Worm (Caenorhabditis elegans) whole organism, late embryonic: ENCODE data around the gene ifa-1.

Source experiments
- C08G9.2 ChIP-seq: sonication (generic microtip); optimal IDR thresholded peaks from 2 replicates; lab custom pipeline; 2016; ENCODE audit warnings: mild to moderate bottlenecking, missing genetic modification characterization, moderate library complexity, missing compliant biosample characterization
- K02D7.2 ChIP-seq: sonication (generic microtip); optimal IDR thresholded peaks from 2 replicates; lab custom pipeline; 2017; ENCODE audit warnings: mild to moderate bottlenecking, missing genetic modification characterization, missing compliant biosample characterization
- K09A11.1 ChIP-seq: sonication (generic microtip); optimal IDR thresholded peaks from 2 replicates; lab custom pipeline; 2017; ENCODE audit warnings: antibody characterized with exemption, mild to moderate bottlenecking, missing genetic modification characterization, missing compliant biosample characterization; ENCODE audit not compliant: insufficient read depth
- T23F11.4 ChIP-seq: fragments of 200-800 bp; sonication (Bioruptor generic); optimal IDR thresholded peaks from 2 replicates; lab custom pipeline; 2018; ENCODE audit warnings: mild to moderate bottlenecking, missing genetic modification characterization, missing compliant biosample characterization
- Y22D7AL.16 ChIP-seq: sonication (generic microtip); optimal IDR thresholded peaks from 2 replicates; lab custom pipeline; 2016; ENCODE audit warnings: missing genetic modification characterization, missing compliant biosample characterization
- ahr-1 ChIP-seq: sonication (generic microtip); optimal IDR thresholded peaks from 2 replicates; lab custom pipeline; 2016; ENCODE audit warnings: missing genetic modification characterization, missing compliant biosample characterization
- ama-1 ChIP-seq: fragments of 150-350 bp; optimal IDR thresholded peaks from 2 replicates; lab custom pipeline; 2014
- ceh-18 ChIP-seq: sonication (generic microtip); optimal IDR thresholded peaks from 2 replicates; lab custom pipeline; 2016; ENCODE audit warnings: missing genetic modification characterization, missing compliant biosample characterization
- ceh-19 ChIP-seq: fragments of 200-800 bp; sonication (Bioruptor generic); optimal IDR thresholded peaks from 2 replicates; lab custom pipeline; 2018; ENCODE audit warnings: mild to moderate bottlenecking, missing genetic modification characterization, missing compliant biosample characterization
- ceh-2 ChIP-seq: sonication (generic microtip); optimal IDR thresholded peaks from 2 replicates; lab custom pipeline; 2016; ENCODE audit warnings: missing genotype, missing genetic modification characterization, missing compliant biosample characterization
- ceh-22 ChIP-seq: sonication (generic microtip); optimal IDR thresholded peaks from 2 replicates; lab custom pipeline; 2017; ENCODE audit warnings: missing biosample characterization, missing genetic modification characterization
- ceh-31 ChIP-seq: sonication (generic microtip); optimal IDR thresholded peaks from 2 replicates; lab custom pipeline; 2016; ENCODE audit warnings: missing genetic modification characterization, missing compliant biosample characterization
- ceh-45 ChIP-seq: fragments of 200-800 bp; sonication (Bioruptor generic); IDR thresholded peaks from 2 replicates; pipeline ENCODE4 v1.3.6; 2022; ENCODE audit warnings: missing genetic modification reagents, missing genetic modification characterization, missing compliant biosample characterization
- ceh-48 ChIP-seq: sonication (generic microtip); optimal IDR thresholded peaks from 2 replicates; lab custom pipeline; 2016; ENCODE audit warnings: missing genetic modification characterization, inconsistent platforms, missing compliant biosample characterization
- ceh-6 ChIP-seq: fragments of 200-800 bp; sonication (Bioruptor generic); optimal IDR thresholded peaks from 2 replicates; lab custom pipeline; 2018; ENCODE audit warnings: mild to moderate bottlenecking, missing genetic modification characterization, missing compliant biosample characterization
- ceh-9 ChIP-seq: sonication (generic microtip); optimal IDR thresholded peaks from 2 replicates; lab custom pipeline; 2016; ENCODE audit warnings: mild to moderate bottlenecking, missing genetic modification characterization, inconsistent platforms, missing compliant biosample characterization
- che-1 ChIP-seq: sonication (generic microtip); optimal IDR thresholded peaks from 2 replicates; lab custom pipeline; 2016; ENCODE audit warnings: mild to moderate bottlenecking, missing genetic modification characterization, missing compliant biosample characterization
- dmd-4 ChIP-seq: sonication (generic microtip); optimal IDR thresholded peaks from 2 replicates; lab custom pipeline; 2016; ENCODE audit warnings: borderline replicate concordance, missing genetic modification characterization, missing compliant biosample characterization
- elt-4 ChIP-seq: sonication (generic microtip); optimal IDR thresholded peaks from 2 replicates; lab custom pipeline; 2016; ENCODE audit warnings: missing genetic modification characterization, missing compliant biosample characterization
- ets-4 ChIP-seq: sonication (generic microtip); optimal IDR thresholded peaks from 2 replicates; lab custom pipeline; 2016; ENCODE audit warnings: missing genetic modification characterization, missing compliant biosample characterization
- eyg-1 ChIP-seq: sonication (generic microtip); optimal IDR thresholded peaks from 2 replicates; lab custom pipeline; 2016; ENCODE audit warnings: missing genotype, missing genetic modification characterization, missing compliant biosample characterization
- fax-1 ChIP-seq: sonication (generic microtip); optimal IDR thresholded peaks from 2 replicates; lab custom pipeline; 2016; ENCODE audit warnings: missing genotype, missing genetic modification characterization, missing compliant biosample characterization
- fkh-10 ChIP-seq: fragments of 150-350 bp; optimal IDR thresholded peaks from 2 replicates; lab custom pipeline; 2014; ENCODE audit warnings: missing biosample characterization, missing genetic modification reagents, missing genetic modification characterization
- gmeb-2 ChIP-seq: sonication (generic microtip); optimal IDR thresholded peaks from 2 replicates; lab custom pipeline; 2016; ENCODE audit warnings: missing genetic modification characterization, inconsistent platforms, missing compliant biosample characterization
- hlh-13 ChIP-seq: fragments of 200-800 bp; sonication (Bioruptor generic); optimal IDR thresholded peaks from 2 replicates; lab custom pipeline; 2018; ENCODE audit warnings: mild to moderate bottlenecking, missing genetic modification characterization, missing compliant biosample characterization
- hlh-15 ChIP-seq: sonication (generic microtip); optimal IDR thresholded peaks from 2 replicates; lab custom pipeline; 2016; ENCODE audit warnings: missing genetic modification characterization, missing compliant biosample characterization
- hlh-6 ChIP-seq: sonication (generic microtip); optimal IDR thresholded peaks from 2 replicates; lab custom pipeline; 2016; ENCODE audit warnings: missing genotype, missing genetic modification characterization, missing compliant biosample characterization
- hlh-8 ChIP-seq: sonication (generic microtip); optimal IDR thresholded peaks from 2 replicates; lab custom pipeline; 2016; ENCODE audit warnings: missing genotype, missing genetic modification characterization, missing compliant biosample characterization
- lin-11 ChIP-seq: fragments of 200-800 bp; sonication (Bioruptor generic); optimal IDR thresholded peaks from 2 replicates; lab custom pipeline; 2018; ENCODE audit warnings: mild to moderate bottlenecking, missing genetic modification characterization, missing compliant biosample characterization
- madf-2 ChIP-seq: sonication (generic microtip); optimal IDR thresholded peaks from 2 replicates; lab custom pipeline; 2017; ENCODE audit warnings: missing genetic modification characterization, missing compliant biosample characterization
- nhr-11 ChIP-seq: fragments of 150-350 bp; optimal IDR thresholded peaks from 2 replicates; lab custom pipeline; 2014; ENCODE audit warnings: missing biosample characterization, missing genetic modification characterization
- nhr-232 ChIP-seq: sonication (generic microtip); optimal IDR thresholded peaks from 2 replicates; lab custom pipeline; 2016; ENCODE audit warnings: missing genetic modification characterization, missing compliant biosample characterization
- npax-4 ChIP-seq: sonication (generic microtip); optimal IDR thresholded peaks from 2 replicates; lab custom pipeline; 2016; ENCODE audit warnings: missing genetic modification characterization, missing compliant biosample characterization
- odd-2 ChIP-seq: sonication (generic microtip); optimal IDR thresholded peaks from 2 replicates; lab custom pipeline; 2017; ENCODE audit warnings: antibody characterized with exemption, mild to moderate bottlenecking, missing genetic modification characterization, missing compliant biosample characterization
- pax-1 ChIP-seq: fragments of 150-350 bp; optimal IDR thresholded peaks from 2 replicates; lab custom pipeline; 2014; ENCODE audit warnings: missing biosample characterization, missing genetic modification characterization
- pha-2 ChIP-seq: sonication (generic microtip); optimal IDR thresholded peaks from 2 replicates; lab custom pipeline; 2017; ENCODE audit warnings: mild to moderate bottlenecking, missing genetic modification characterization, missing compliant biosample characterization
- pha-4 ChIP-seq: fragments of 150-350 bp; optimal IDR thresholded peaks from 2 replicates; lab custom pipeline; 2018; ENCODE audit warnings: missing biosample characterization, missing genetic modification reagents, missing genetic modification characterization
- pqm-1 ChIP-seq: sonication (generic microtip); optimal IDR thresholded peaks from 2 replicates; lab custom pipeline; 2016; ENCODE audit warnings: missing genetic modification characterization, missing compliant biosample characterization
- pros-1 ChIP-seq: fragments of 150-350 bp; optimal IDR thresholded peaks from 2 replicates; lab custom pipeline; 2014; ENCODE audit warnings: missing biosample characterization, missing genetic modification reagents, missing genetic modification characterization
- ref-2 ChIP-seq: sonication (generic microtip); optimal IDR thresholded peaks from 2 replicates; lab custom pipeline; 2016; ENCODE audit warnings: missing genetic modification characterization, missing compliant biosample characterization
- rnt-1 ChIP-seq: sonication (generic microtip); optimal IDR thresholded peaks from 2 replicates; lab custom pipeline; 2016; ENCODE audit warnings: missing genetic modification characterization, missing compliant biosample characterization
- sox-2 ChIP-seq: fragments of 200-800 bp; sonication (Bioruptor generic); IDR thresholded peaks from 2 replicates; pipeline ENCODE4 v1.3.6; 2022; ENCODE audit warnings: missing genetic modification reagents, missing genetic modification characterization, missing compliant biosample characterization
- sox-4 ChIP-seq: sonication (generic microtip); optimal IDR thresholded peaks from 2 replicates; lab custom pipeline; 2017; ENCODE audit warnings: mild to moderate bottlenecking, missing genetic modification characterization, inconsistent platforms, missing compliant biosample characterization
- syd-9 ChIP-seq: sonication (generic microtip); optimal IDR thresholded peaks from 2 replicates; lab custom pipeline; 2016; ENCODE audit warnings: mild to moderate bottlenecking, missing genetic modification characterization, moderate library complexity, missing compliant biosample characterization
- unc-42 ChIP-seq: sonication (generic microtip); optimal IDR thresholded peaks from 2 replicates; lab custom pipeline; 2016; ENCODE audit warnings: missing genotype, missing genetic modification characterization, missing compliant biosample characterization
- unc-55 ChIP-seq: sonication (generic microtip); optimal IDR thresholded peaks from 2 replicates; lab custom pipeline; 2017; ENCODE audit warnings: missing biosample characterization, missing genetic modification reagents, missing genetic modification characterization
- unc-86 ChIP-seq: sonication (generic microtip); optimal IDR thresholded peaks from 2 replicates; lab custom pipeline; 2016; ENCODE audit warnings: missing genetic modification characterization, missing compliant biosample characterization
- zip-5 ChIP-seq: sonication (generic microtip); optimal IDR thresholded peaks from 2 replicates; lab custom pipeline; 2016; ENCODE audit warnings: missing genetic modification characterization, missing compliant biosample characterization
- ztf-16 ChIP-seq: sonication (generic microtip); optimal IDR thresholded peaks from 2 replicates; lab custom pipeline; 2017; ENCODE audit warnings: missing genetic modification characterization, missing compliant biosample characterization

ifa-1 gene

DNA sequence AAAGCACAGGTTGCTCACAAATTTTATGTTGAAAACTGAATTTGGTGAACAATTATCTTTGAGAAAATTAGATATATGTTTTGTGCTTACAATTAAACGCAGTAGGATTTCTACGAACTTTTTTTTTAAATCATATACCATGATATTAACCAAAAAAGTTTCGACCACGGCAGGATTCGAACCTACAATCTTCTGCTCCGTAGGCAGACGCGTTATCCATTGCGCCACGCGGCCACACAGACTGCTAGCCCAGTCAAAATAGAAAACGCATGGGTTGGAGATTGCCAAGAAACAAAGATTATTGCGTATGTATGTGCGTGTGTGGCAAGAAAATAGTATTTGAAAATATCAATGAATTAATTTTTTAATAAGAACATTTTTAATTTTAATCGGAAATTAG, 18.6 kb upstream of the ifa-1 start (continued):
- no peak for TF ChIP-seq unc-55 (GFP tag; lab: Kevin White, UChicago)
- TF ChIP-seq che-1 (tag; lab: Kevin White, UChicago): peak; percentile 57
- no peak for TF ChIP-seq pros-1 (tag; lab: Kevin White, UChicago)
- peak; percentile 31 for TF ChIP-seq rnt-1 (tag; lab: Kevin White, UChicago)
- TF ChIP-seq ceh-18 (tag; lab: Kevin White, UChicago): peak; percentile 53
- TF ChIP-seq unc-42 (tag; lab: Kevin White, UChicago): no peak
- TF ChIP-seq K09A11.1 (tag; lab: Kevin White, UChicago): peak; percentile 33
- peak; percentile 60 for TF ChIP-seq K02D7.2 (tag; lab: Kevin White, UChicago)
- peak; percentile 48 for TF ChIP-seq lin-11
- peak; percentile 46 for TF ChIP-seq gmeb-2 (tag; lab: Kevin White, UChicago)
- no peak for TF ChIP-seq ceh-48 (tag; lab: Kevin White, UChicago)
- TF ChIP-seq nhr-11 (tag; lab: Kevin White, UChicago): no peak
- TF ChIP-seq ceh-2 (tag; lab: Kevin White, UChicago): peak; percentile 50
- TF ChIP-seq hlh-8: no peak
- peak; percentile 45 for TF ChIP-seq sox-4
- TF ChIP-seq madf-2: peak; percentile 56
- no peak for TF ChIP-seq ceh-9 (tag; lab: Kevin White, UChicago)
- peak; percentile 55 for TF ChIP-seq hlh-15 (tag; lab: Kevin White, UChicago)
- no peak for TF ChIP-seq elt-4 (tag; lab: Kevin White, UChicago)
- no peak for TF ChIP-seq eyg-1
- peak; percentile 42 for TF ChIP-seq fax-1

DNA sequence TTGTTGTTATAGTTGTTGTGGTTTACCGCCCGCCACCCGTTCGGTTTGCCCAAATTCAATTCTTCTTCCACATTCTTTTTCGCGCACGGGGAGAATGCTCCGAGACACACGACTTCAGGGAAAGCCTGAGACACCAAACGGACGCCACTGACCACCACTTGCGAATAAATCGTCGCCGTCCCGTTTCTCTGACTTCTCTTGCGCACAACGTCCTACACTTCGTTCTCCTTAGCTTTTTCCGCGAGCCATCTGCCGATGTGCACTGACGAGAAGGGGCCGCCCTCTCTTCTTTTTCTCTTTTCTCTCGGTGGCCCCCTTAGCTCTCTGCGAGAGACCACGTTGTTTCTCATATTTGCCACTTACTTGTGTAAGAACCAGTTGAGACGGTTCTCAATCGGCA, 13.9 kb upstream of the ifa-1 start, which contains the start of gene C03A3.1:
Gene C03A3.1, plus strand, starts transcription at position 291 of the 400 bp plus-strand sequence.
- TF ChIP-seq unc-42 (tag; lab: Kevin White, UChicago) (peak; percentile 51), ceh-31 (tag; lab: Kevin White, UChicago) (peak; percentile 75), che-1 (tag; lab: Kevin White, UChicago) (no peak), zip-5 (tag; lab: Kevin White, UChicago) (no peak), pax-1 (tag; lab: Kevin White, UChicago) (no peak), elt-4 (tag; lab: Kevin White, UChicago) (no peak), hlh-6 (tag; lab: Kevin White, UChicago) (peak; percentile 58), unc-86 (tag; lab: Kevin White, UChicago) (no peak), pros-1 (tag; lab: Kevin White, UChicago) (no peak), eyg-1 (no peak), odd-2 (tag; lab: Kevin White, UChicago) (no peak), sox-2 (GFP tag; lab: Robert Waterston, UW) (no peak), ceh-2 (tag; lab: Kevin White, UChicago) (peak; percentile 12), ref-2 (tag; lab: Kevin White, UChicago) (peak; percentile 16), ceh-19 (GFP tag; lab: Kevin White, UChicago) (peak; percentile 39), fkh-10 (GFP tag; lab: Kevin White, UChicago) (no peak), fax-1 (peak; percentile 11), nhr-11 (tag; lab: Kevin White, UChicago) (no peak), ceh-18 (tag; lab: Kevin White, UChicago) (peak; percentile 1), hlh-13 (GFP tag; lab: Kevin White, UChicago) (no peak), ceh-22 (tag; lab: Kevin White, UChicago) (no peak), Y22D7AL.16 (tag; lab: Kevin White, UChicago) (no peak), ama-1 (lab: Kevin White, UChicago) (no peak), lin-11 (no peak), hlh-15 (tag; lab: Kevin White, UChicago) (no peak), C08G9.2 (tag; lab: Kevin White, UChicago) (peak; percentile 52), pqm-1 (tag; lab: Kevin White, UChicago) (no peak), ceh-6 (GFP tag; lab: Kevin White, UChicago) (no peak), gmeb-2 (tag; lab: Kevin White, UChicago) (no peak), dmd-4 (tag; lab: Kevin White, UChicago) (no peak), ahr-1 (tag; lab: Kevin White, UChicago) (no peak), ceh-9 (tag; lab: Kevin White, UChicago) (no peak), nhr-232 (tag; lab: Kevin White, UChicago) (peak; percentile 3), ets-4 (tag; lab: Kevin White, UChicago) (no peak), syd-9 (tag; lab: Kevin White, UChicago) (peak; percentile 65), pha-4 (tag; lab: Kevin White, UChicago) (no peak), ceh-45 (no peak), ztf-16 (no peak), npax-4 (tag; lab: Kevin White, UChicago) (no peak), K02D7.2 (tag; lab: Kevin White, UChicago) (no peak), pha-2 (tag; lab: Kevin White, UChicago) (no peak), T23F11.4 (GFP tag; lab: Kevin White, UChicago) (no peak), madf-2 (no peak)
